Worm (Caenorhabditis elegans): Measurements from ENCODE around the gene srg-1.

Gene srg-1

DNA sequence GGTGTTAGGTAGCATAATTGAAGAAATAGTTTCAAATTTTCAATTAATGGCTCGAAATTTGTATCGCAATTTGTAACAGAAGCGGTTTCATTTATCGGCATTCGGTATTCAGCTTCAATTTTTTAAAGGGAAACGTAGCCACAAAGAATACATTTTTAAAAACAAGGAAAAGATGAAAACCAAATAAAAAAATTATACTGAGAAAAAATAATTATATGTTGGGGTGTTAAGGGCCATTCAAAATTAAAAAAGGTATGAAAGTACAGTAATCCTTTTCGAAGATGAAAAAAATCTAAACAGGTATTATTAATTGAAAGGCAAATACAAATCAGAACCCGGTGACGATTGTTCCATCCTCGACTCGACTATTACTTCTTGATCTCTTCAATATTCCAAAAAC is at the start of gene srg-1:
Gene srg-1 (minus strand): TSS at position 101 of the 400 bp plus-strand sequence.
- TF ChIP-seq Y53F4B.3 (GFP tag; IDR thresholded peaks at IDR 0.05), result no peak
- TF ChIP-seq madf-6 (GFP tag; IDR thresholded peaks at IDR 0.05), result no peak
- TF ChIP-seq cebp-2 (GFP tag; IDR thresholded peaks at IDR 0.05), result no peak
- TF ChIP-seq Y67H2A.10 (GFP tag; conservative IDR thresholded peaks at IDR 0.05), result no peak
- TF ChIP-seq ceh-79 (tag; optimal IDR thresholded peaks at IDR 0.05), result no peak
- TF ChIP-seq dpl-1 (GFP tag; optimal IDR thresholded peaks at IDR 0.05), result no peak
- no peak for TF ChIP-seq unc-62 (GFP tag; optimal IDR thresholded peaks at IDR 0.05)
- no peak for TF ChIP-seq let-526 (GFP tag; IDR thresholded peaks at IDR 0.05)
- no peak for TF ChIP-seq unc-130 (GFP tag; optimal IDR thresholded peaks at IDR 0.05)
- no peak for TF ChIP-seq ceh-58 (GFP tag; IDR thresholded peaks at IDR 0.05)
- no peak for TF ChIP-seq mel-28 (tag; optimal IDR thresholded peaks at IDR 0.05; ENCODE audit: borderline replicate concordance)
- TF ChIP-seq nfya-2 (GFP tag; IDR thresholded peaks at IDR 0.05), result no peak

DNA sequence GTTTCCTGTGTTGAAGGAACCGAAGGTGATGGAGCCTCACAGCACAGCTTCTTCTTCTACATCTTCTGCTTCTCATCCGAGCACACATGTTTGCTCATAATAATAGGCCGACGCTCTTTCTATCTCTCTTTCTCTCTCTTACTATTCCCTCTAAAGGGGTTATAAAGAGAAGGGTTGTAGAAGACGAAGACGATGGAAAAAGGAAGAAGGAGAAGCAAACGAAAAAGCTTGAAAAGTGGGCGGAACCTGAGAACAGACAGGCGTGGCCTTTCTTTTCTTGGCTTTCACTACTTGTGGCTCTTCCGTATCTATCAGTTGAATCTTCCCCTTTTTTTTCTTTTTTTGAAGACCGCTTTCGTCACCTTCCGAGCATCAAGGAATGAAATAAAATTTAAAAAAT is 49.7 kb upstream of the srg-1 start:
- TF ChIP-seq mcd-1 (GFP tag; IDR thresholded peaks at IDR 0.05) (no peak), K11D2.4 (GFP tag; IDR thresholded peaks at IDR 0.05) (no peak), mxl-1 (tag; optimal IDR thresholded peaks at IDR 0.05) (no peak), ztf-26 (tag; optimal IDR thresholded peaks at IDR 0.05) (no peak), F33H1.4 (GFP tag; IDR thresholded peaks at IDR 0.05) (no peak), madf-3 (GFP tag; IDR thresholded peaks at IDR 0.05) (no peak), cebp-2 (GFP tag; IDR thresholded peaks at IDR 0.05) (no peak), attf-3 (GFP tag; conservative IDR thresholded peaks at IDR 0.05) (no peak), nfya-2 (GFP tag; IDR thresholded peaks at IDR 0.05) (no peak), F39B2.1 (GFP tag; IDR thresholded peaks at IDR 0.05) (no peak), snpc-3.4 (tag; optimal IDR thresholded peaks at IDR 0.05) (no peak), egl-18 (GFP tag; IDR thresholded peaks at IDR 0.05) (no peak), bed-1 (GFP tag; IDR thresholded peaks at IDR 0.05) (no peak), sea-2 (GFP tag; IDR thresholded peaks at IDR 0.05) (no peak), somi-1 (GFP tag; optimal IDR thresholded peaks at IDR 0.05) (no peak), ets-4 (GFP tag; optimal IDR thresholded peaks at IDR 0.05) (no peak), die-1 (tag; optimal IDR thresholded peaks at IDR 0.05) (no peak), let-607 (tag; optimal IDR thresholded peaks at IDR 0.05) (no peak), ceh-79 (tag; optimal IDR thresholded peaks at IDR 0.05) (no peak), lsy-27 (tag; optimal IDR thresholded peaks at IDR 0.05; ENCODE audit: borderline replicate concordance, insufficient read depth) (no peak)

DNA sequence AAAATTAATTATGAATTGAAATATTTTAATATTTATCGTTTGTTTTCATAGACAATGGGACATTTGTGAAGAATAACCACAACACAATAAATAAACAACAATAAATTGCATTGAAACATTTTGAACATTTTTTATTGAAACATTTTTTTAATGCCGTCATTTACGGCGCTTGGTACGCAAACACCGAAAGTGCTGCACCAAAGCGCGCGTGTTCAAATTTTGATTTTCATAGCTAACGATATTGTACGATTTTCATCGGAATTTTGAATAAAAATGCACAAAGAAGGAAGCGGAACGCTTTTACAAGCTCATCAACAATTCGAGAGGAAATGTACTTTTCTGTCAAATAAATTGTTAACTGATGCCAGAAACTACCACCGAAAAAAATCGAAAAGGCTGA is 45.6 kb upstream of the srg-1 start:
- TF ChIP-seq egl-44 (GFP tag; IDR thresholded peaks at IDR 0.05) (no peak), lin-54 (GFP tag; optimal IDR thresholded peaks at IDR 0.05) (peak; percentile 16), dpl-1 (GFP tag; optimal IDR thresholded peaks at IDR 0.05) (peak; percentile 2)

DNA sequence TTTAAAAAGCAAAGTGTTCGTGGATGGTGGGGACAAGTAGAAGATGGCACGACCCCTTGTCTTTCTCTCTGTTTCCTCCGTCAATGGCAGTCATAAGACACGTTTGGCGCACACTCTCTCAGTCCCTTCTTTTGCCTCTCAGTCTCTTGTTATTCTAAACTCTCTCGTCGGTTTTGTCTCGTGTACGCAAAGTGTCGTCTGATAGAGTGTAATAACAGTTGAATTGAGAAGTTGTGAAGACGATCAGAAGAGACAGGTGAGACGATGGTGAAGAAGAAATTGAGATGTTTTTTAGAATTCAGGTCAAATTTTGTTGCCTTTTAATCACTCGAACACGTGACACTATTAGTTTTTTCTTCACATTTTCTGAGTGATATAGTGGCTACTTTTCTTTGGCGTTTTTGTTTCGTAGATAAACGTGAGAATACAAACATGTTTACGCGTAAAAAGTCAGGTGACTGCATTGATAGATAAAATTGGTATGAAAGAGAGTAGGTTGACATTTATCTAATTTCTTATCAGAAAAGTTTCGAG is 45.0 kb upstream of the srg-1 start, which contains the start of gene F47D12.9:
Gene F47D12.9 (minus strand): TSS at position 267 of the 534 bp plus-strand sequence.
- no peak for TF ChIP-seq cebp-1 (GFP tag; IDR thresholded peaks at IDR 0.05)
- TF ChIP-seq cebp-1 (tag; optimal IDR thresholded peaks at IDR 0.05), result peak; percentile 74
- TF ChIP-seq mel-28 (tag; optimal IDR thresholded peaks at IDR 0.05; ENCODE audit: borderline replicate concordance), result no peak
- 0 out of 2 replicates have a peak, but pooled peaks have one; percentile 26 for TF ChIP-seq C06A6.2 (GFP tag; conservative IDR thresholded peaks at IDR 0.05)
- TF ChIP-seq hmg-20 (GFP tag; IDR thresholded peaks at IDR 0.05), result no peak
- peak; percentile 14 for TF ChIP-seq chd-7 (tag; optimal IDR thresholded peaks at IDR 0.05)
- no peak for TF ChIP-seq zfh-2 (GFP tag; conservative IDR thresholded peaks at IDR 0.05)
- TF ChIP-seq egrh-3 (GFP tag; IDR thresholded peaks at IDR 0.05), result no peak
- TF ChIP-seq B0035.1 (tag; optimal IDR thresholded peaks at IDR 0.05), result no peak
- no peak for TF ChIP-seq akir-1 (GFP tag; optimal IDR thresholded peaks at IDR 0.05)
- peak; percentile 78 for TF ChIP-seq ceh-27 (GFP tag; optimal IDR thresholded peaks at IDR 0.05)
- TF ChIP-seq F57C9.4 (tag; optimal IDR thresholded peaks at IDR 0.05), result no peak
- no peak for TF ChIP-seq ztf-6 (GFP tag; IDR thresholded peaks at IDR 0.05)
- TF ChIP-seq ztf-26 (tag; optimal IDR thresholded peaks at IDR 0.05), result peak; percentile 60
- no peak for TF ChIP-seq unc-130 (GFP tag; optimal IDR thresholded peaks at IDR 0.05)
- no peak for TF ChIP-seq ztf-25 (GFP tag; IDR thresholded peaks at IDR 0.05)
- TF ChIP-seq nfya-1 (tag; optimal IDR thresholded peaks at IDR 0.05; ENCODE audit: borderline replicate concordance, insufficient read depth), result no peak

Measured in whole organism, young adult.